Worm (Caenorhabditis elegans): Measurements from ENCODE around the gene F55B11.7.

- TF ChIP-seq atf-7 (tag; optimal IDR thresholded peaks at IDR 0.05): no peak
- no peak for TF ChIP-seq akir-1 (GFP tag; optimal IDR thresholded peaks at IDR 0.05)
- no peak for TF ChIP-seq F57A8.1 (GFP tag; optimal IDR thresholded peaks at IDR 0.05)
- no peak for TF ChIP-seq ets-4 (GFP tag; optimal IDR thresholded peaks at IDR 0.05)
- no peak for TF ChIP-seq dpl-1 (GFP tag; optimal IDR thresholded peaks at IDR 0.05)
- no peak for TF ChIP-seq F52B5.7 (tag; optimal IDR thresholded peaks at IDR 0.05)
- TF ChIP-seq ama-1 (optimal IDR thresholded peaks at IDR 0.05): no peak
- no peak for TF ChIP-seq ama-1 (GFP tag; optimal IDR thresholded peaks at IDR 0.05)
- TF ChIP-seq B0261.1 (tag; optimal IDR thresholded peaks at IDR 0.05): no peak
- TF ChIP-seq attf-6 (GFP tag; IDR thresholded peaks at IDR 0.05): peak; percentile 83
- TF ChIP-seq snpc-4 (GFP tag; optimal IDR thresholded peaks at IDR 0.05): no peak
- peak in 3 of 4 experiments; percentile 14 to 39 (median 32) for TF ChIP-seq snpc-4 (tag; optimal IDR thresholded peaks at IDR 0.05)
- no peak for TF ChIP-seq athp-1 (tag; optimal IDR thresholded peaks at IDR 0.05)
- TF ChIP-seq lin-54 (GFP tag; optimal IDR thresholded peaks at IDR 0.05): no peak
- TF ChIP-seq fkh-3 (tag; optimal IDR thresholded peaks at IDR 0.05): no peak
These were observed 30.6 kb downstream of the F55B11.7 start for ce11 chrIV:14391268-14391667.
